Worm (Caenorhabditis elegans) whole organism, young adult: Measurements from ENCODE around the gene C27B7.6.

Experiments used
- B0261.1 ChIP-seq: sonication (generic microtip); optimal IDR thresholded peaks from 2 replicates; lab custom pipeline; 2016; ENCODE audit warnings: mild to moderate bottlenecking, missing genetic modification characterization, moderate library complexity, missing compliant biosample characterization
- F23B12.7 ChIP-seq: sonication (generic microtip); optimal IDR thresholded peaks from 2 replicates; lab custom pipeline; 2017; ENCODE audit warnings: missing genetic modification characterization, mild to moderate bottlenecking, missing compliant biosample characterization, antibody characterized with exemption, moderate library complexity; ENCODE audit not compliant: insufficient read depth
- F39B2.1 ChIP-seq: fragments of 200-800 bp; sonication (Bioruptor generic); IDR thresholded peaks from 2 replicates; pipeline ENCODE4 v1.3.6; 2022; ENCODE audit warnings: missing genetic modification reagents, missing genetic modification characterization, missing compliant biosample characterization
- aptf-2 ChIP-seq: fragments of 200-800 bp; sonication (Bioruptor generic); conservative IDR thresholded peaks from 2 replicates; pipeline ENCODE4 v1.3.6; 2022; ENCODE audit warnings: missing genetic modification reagents, missing genetic modification characterization, missing compliant biosample characterization
- cebp-2 ChIP-seq: fragments of 200-800 bp; sonication (Bioruptor generic); IDR thresholded peaks from 2 replicates; pipeline ENCODE4 v1.3.6; 2022; ENCODE audit warnings: missing genetic modification characterization, missing compliant biosample characterization
- gei-17 ChIP-seq: fragments of 200-800 bp; sonication (Bioruptor generic); optimal IDR thresholded peaks from 2 replicates; lab custom pipeline; 2018; ENCODE audit warnings: mild to moderate bottlenecking, missing genetic modification characterization, missing compliant biosample characterization
- lin-35 ChIP-seq, 3 experiments: fragments of 150-350 bp in 2 of 3; sonication (generic microtip) in 1 of 3; optimal IDR thresholded peaks; 2 replicates each; lab custom pipeline; 2014 to 2018; ENCODE audit warnings: missing biosample characterization in 3 of 3, missing genetic modification characterization in 3 of 3, missing genetic modification reagents in 3 of 3
- mxl-1 ChIP-seq: sonication (generic microtip); optimal IDR thresholded peaks from 2 replicates; lab custom pipeline; 2016; ENCODE audit warnings: missing genetic modification characterization, missing compliant biosample characterization
- nfya-1 ChIP-seq: sonication (generic microtip); optimal IDR thresholded peaks from 2 replicates; lab custom pipeline; 2017; ENCODE audit warnings: antibody characterized with exemption, missing compliant biosample characterization, missing genetic modification characterization, borderline replicate concordance; ENCODE audit not compliant: insufficient read depth
- unc-62 ChIP-seq: fragments of 150-350 bp; optimal IDR thresholded peaks from 2 replicates; lab custom pipeline; 2014; ENCODE audit warnings: missing biosample characterization, missing genetic modification reagents, missing genetic modification characterization

DNA sequence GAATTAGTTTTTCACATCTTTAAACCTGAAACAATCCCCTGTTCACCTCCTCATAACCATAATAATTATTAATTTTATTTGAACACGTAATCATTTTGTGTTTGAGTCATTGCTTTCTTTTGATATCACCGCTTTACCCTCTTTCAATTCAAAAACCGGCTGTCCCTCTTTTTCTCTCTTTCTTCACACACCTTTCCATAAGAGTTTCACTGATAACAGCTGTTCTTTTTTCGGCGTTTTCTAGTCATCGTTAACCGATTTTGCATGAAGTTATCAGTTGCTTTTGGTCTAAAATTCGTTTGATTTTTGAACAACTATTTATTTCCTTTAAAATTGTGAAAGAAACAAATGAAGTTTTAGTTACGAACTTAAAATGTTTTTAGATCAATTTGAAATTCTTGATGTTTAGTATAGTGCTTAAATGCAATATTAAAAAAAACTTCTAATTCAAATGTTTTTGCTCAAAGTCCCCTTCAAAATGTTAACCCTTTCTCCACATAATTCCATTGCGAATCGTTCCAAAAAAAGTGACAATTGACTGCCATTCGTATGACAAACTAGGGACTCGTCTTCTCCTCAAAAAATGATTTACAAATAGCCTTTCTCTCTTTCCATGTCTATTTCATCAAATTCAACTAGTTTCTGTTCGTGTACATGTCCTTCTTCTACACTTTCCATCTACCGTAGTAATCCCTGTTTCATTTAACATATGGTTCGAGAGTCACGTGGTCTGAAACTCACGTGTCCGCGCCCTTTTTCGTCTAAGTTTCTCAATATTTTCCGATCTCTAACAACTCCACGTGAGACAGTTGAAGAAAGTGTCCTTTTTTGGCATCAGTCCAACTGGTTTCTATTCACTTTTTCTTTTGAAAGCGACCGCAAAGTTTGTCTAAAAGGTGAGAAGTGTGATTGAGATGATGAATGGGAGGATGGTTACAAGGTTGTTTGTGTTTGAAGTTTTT, 43.2 kb upstream of the C27B7.6 start:
- TF ChIP-seq nfya-1 (tag; lab: Kevin White, UChicago) = no peak
- TF ChIP-seq F23B12.7 = no peak
- TF ChIP-seq unc-62 (GFP tag; lab: Kevin White, UChicago) = no peak
- no peak for TF ChIP-seq aptf-2 (GFP tag; lab: Robert Waterston, UW)
- no peak for TF ChIP-seq cebp-2 (GFP tag; lab: Robert Waterston, UW)
- no peak for TF ChIP-seq B0261.1 (tag; lab: Kevin White, UChicago)
- no peak for TF ChIP-seq lin-35 (GFP tag; optimal IDR thresholded peaks at IDR 0.05; lab: Kevin White, UChicago)
- TF ChIP-seq mxl-1 (tag; lab: Kevin White, UChicago) = no peak
- TF ChIP-seq gei-17 = peak; percentile 50
- TF ChIP-seq F39B2.1 (GFP tag; lab: Robert Waterston, UW) = no peak
